Fruit fly (Drosophila melanogaster): ENCODE measurements around the gene Syt12.
A peak's percentile ranks its signal among the peaks of the same experiment; 100 is the strongest.

The Syt12 gene

dm6 chrX:13371704-13372049 lies 12.6 kb downstream of the Syt12 start:
- TF ChIP-seq CG32264 (GFP tag; optimal IDR thresholded peaks at IDR 0.05) = no peak
- no peak for TF ChIP-seq foxo (GFP tag; optimal IDR thresholded peaks at IDR 0.05)
- no peak for TF ChIP-seq usp (GFP tag; optimal IDR thresholded peaks at IDR 0.05)
- no peak for TF ChIP-seq Rel (GFP tag; optimal IDR thresholded peaks at IDR 0.05)
- no peak for TF ChIP-seq Rel (tag; optimal IDR thresholded peaks at IDR 0.05)
- TF ChIP-seq CG9705 (GFP tag; optimal IDR thresholded peaks at IDR 0.05) = no peak
- TF ChIP-seq HLH106 (tag; optimal IDR thresholded peaks at IDR 0.05) = no peak
- TF ChIP-seq Sp1 (GFP tag; optimal IDR thresholded peaks at IDR 0.05) = no peak
- no peak for TF ChIP-seq dsf (GFP tag; optimal IDR thresholded peaks at IDR 0.05; ENCODE audit: borderline replicate concordance)
- no peak for TF ChIP-seq tai (GFP tag; optimal IDR thresholded peaks at IDR 0.05)
- TF ChIP-seq Jra (GFP tag; optimal IDR thresholded peaks at IDR 0.05) = no peak
- no peak for TF ChIP-seq brk (GFP tag; optimal IDR thresholded peaks at IDR 0.05)
- no peak for TF ChIP-seq N (GFP tag; optimal IDR thresholded peaks at IDR 0.05)

dm6 chrX:13372512-13372911 lies 13.5 kb downstream of the Syt12 start:
- TF ChIP-seq jim (GFP tag; optimal IDR thresholded peaks at IDR 0.05) (no peak), OdsH (GFP tag; optimal IDR thresholded peaks at IDR 0.05) (no peak), br (GFP tag; optimal IDR thresholded peaks at IDR 0.05) (no peak)

dm6 chrX:13373239-13374153 lies 14.4 kb downstream of the Syt12 start:
- TF ChIP-seq brk (GFP tag; optimal IDR thresholded peaks at IDR 0.05) (peak; percentile 91), Hr83 (GFP tag; optimal IDR thresholded peaks at IDR 0.05; ENCODE audit: poor library complexity, severe bottlenecking) (no peak), Jra (GFP tag; optimal IDR thresholded peaks at IDR 0.05) (peak; percentile 44), psq (GFP tag; optimal IDR thresholded peaks at IDR 0.05) (peak; percentile 82), dl (GFP tag; optimal IDR thresholded peaks at IDR 0.05; ENCODE audit: insufficient read depth in 1 of 2, partially characterized antibody in 2 of 2) (peak in 1 of 2 experiments; percentile 0), rgr (GFP tag; optimal IDR thresholded peaks at IDR 0.05) (peak; percentile 92), HLH106 (tag; optimal IDR thresholded peaks at IDR 0.05) (peak; percentile 90), Rel (GFP tag; optimal IDR thresholded peaks at IDR 0.05) (no peak), Rel (tag; optimal IDR thresholded peaks at IDR 0.05) (peak; percentile 57), foxo (GFP tag; optimal IDR thresholded peaks at IDR 0.05) (peak in 1 of 2 experiments; percentile 70), h (GFP tag; optimal IDR thresholded peaks at IDR 0.05) (peak; percentile 92), br (GFP tag; optimal IDR thresholded peaks at IDR 0.05) (peak; percentile 79), fru (GFP tag; optimal IDR thresholded peaks at IDR 0.05) (peak; percentile 53), CG9705 (GFP tag; optimal IDR thresholded peaks at IDR 0.05) (peak; percentile 69), Sp1 (GFP tag; optimal IDR thresholded peaks at IDR 0.05) (peak; percentile 94), ey (GFP tag; optimal IDR thresholded peaks at IDR 0.05) (peak; percentile 83), dsf (GFP tag; optimal IDR thresholded peaks at IDR 0.05; ENCODE audit: borderline replicate concordance) (peak; percentile 55), sv (GFP tag; optimal IDR thresholded peaks at IDR 0.05) (peak; percentile 63), usp (GFP tag; optimal IDR thresholded peaks at IDR 0.05) (no peak), Vsx2 (GFP tag; optimal IDR thresholded peaks at IDR 0.05; ENCODE audit: partially characterized antibody) (no peak), GATAd (GFP tag; optimal IDR thresholded peaks at IDR 0.05) (peak; percentile 37), Myc (optimal IDR thresholded peaks at IDR 0.05) (peak; percentile 1), Abd-B (GFP tag; optimal IDR thresholded peaks at IDR 0.05) (no peak), lola (GFP tag; optimal IDR thresholded peaks at IDR 0.05) (no peak), sage (GFP tag; optimal IDR thresholded peaks at IDR 0.05) (peak; percentile 61), N (GFP tag; optimal IDR thresholded peaks at IDR 0.05) (no peak), OdsH (GFP tag; optimal IDR thresholded peaks at IDR 0.05) (peak; percentile 87), dmrt93B (GFP tag; optimal IDR thresholded peaks at IDR 0.05) (peak; percentile 71), woc (GFP tag; optimal IDR thresholded peaks at IDR 0.05) (peak; percentile 75), Hnf4 (GFP tag; optimal IDR thresholded peaks at IDR 0.05) (peak; percentile 76)

- no peak for TF ChIP-seq fru (GFP tag; optimal IDR thresholded peaks at IDR 0.05)
- no peak for TF ChIP-seq brk (GFP tag; optimal IDR thresholded peaks at IDR 0.05)
- TF ChIP-seq HLH106 (tag; optimal IDR thresholded peaks at IDR 0.05) = no peak
- no peak for TF ChIP-seq dsf (GFP tag; optimal IDR thresholded peaks at IDR 0.05; ENCODE audit: borderline replicate concordance)
- no peak for TF ChIP-seq rgr (GFP tag; optimal IDR thresholded peaks at IDR 0.05)
- TF ChIP-seq Hnf4 (GFP tag; optimal IDR thresholded peaks at IDR 0.05) = no peak
- no peak for TF ChIP-seq CG32264 (GFP tag; optimal IDR thresholded peaks at IDR 0.05)
- TF ChIP-seq sv (GFP tag; optimal IDR thresholded peaks at IDR 0.05) = no peak
- TF ChIP-seq Dif (GFP tag; optimal IDR thresholded peaks at IDR 0.05; ENCODE audit: partially characterized antibody) = no peak
- no peak for TF ChIP-seq pan (optimal IDR thresholded peaks at IDR 0.05)
- no peak for TF ChIP-seq jim (GFP tag; optimal IDR thresholded peaks at IDR 0.05)
- TF ChIP-seq h (GFP tag; optimal IDR thresholded peaks at IDR 0.05) = no peak
- TF ChIP-seq Jra (GFP tag; optimal IDR thresholded peaks at IDR 0.05) = no peak
Observed at dm6 chrX:13374154-13374536, 15.1 kb downstream of the Syt12 start.

Data from whole organism, wandering third instar larva.